Worm (Caenorhabditis elegans) whole organism, L4 larva: ENCODE data around the gene F32D8.13.

Experiments
- F26F4.8 ChIP-seq: fragments of 200-800 bp; sonication (Bioruptor generic); conservative IDR thresholded peaks from 2 replicates; pipeline ENCODE4 v1.3.6; 2022; ENCODE audit warnings: missing genetic modification characterization, missing compliant biosample characterization
- F37D6.2 ChIP-seq: sonication (generic microtip); optimal IDR thresholded peaks from 2 replicates; lab custom pipeline; 2016; ENCODE audit warnings: mild to moderate bottlenecking, missing genetic modification characterization, missing compliant biosample characterization
- F44E2.7 ChIP-seq: fragments of 200-800 bp; sonication (Bioruptor generic); IDR thresholded peaks from 2 replicates; pipeline ENCODE4 v2.1.2; 2022; ENCODE audit warnings: missing genetic modification characterization, missing compliant biosample characterization
- F49E8.2 ChIP-seq: sonication (generic microtip); optimal IDR thresholded peaks from 2 replicates; lab custom pipeline; 2016; ENCODE audit warnings: missing compliant biosample characterization, mild to moderate bottlenecking, missing genetic modification characterization, borderline replicate concordance
- Y105C5A.15 ChIP-seq: fragments of 200-800 bp; sonication (Bioruptor generic); IDR thresholded peaks from 2 replicates; pipeline ENCODE4 v1.3.6; 2022; ENCODE audit warnings: missing genetic modification characterization, missing compliant biosample characterization
- Y5F2A.4 ChIP-seq: fragments of 200-800 bp; sonication (Bioruptor generic); optimal IDR thresholded peaks from 2 replicates; lab custom pipeline; 2018; ENCODE audit warnings: mild to moderate bottlenecking, missing genetic modification characterization, missing compliant biosample characterization
- ZK337.2 ChIP-seq: fragments of 200-800 bp; sonication (Bioruptor generic); IDR thresholded peaks from 2 replicates; pipeline ENCODE4 v1.3.6; 2022; ENCODE audit warnings: missing genetic modification reagents, missing genetic modification characterization, missing compliant biosample characterization
- aha-1 ChIP-seq: fragments of 150-350 bp; peaks from one replicate; lab custom pipeline; 2014; ENCODE audit warnings: missing biosample characterization, missing genetic modification characterization
- arid-1 ChIP-seq: fragments of 200-800 bp; sonication (Bioruptor generic); conservative IDR thresholded peaks from 2 replicates; pipeline ENCODE4 v1.3.6; 2022; ENCODE audit warnings: missing genetic modification reagents, missing genetic modification characterization, missing compliant biosample characterization
- ceh-20 ChIP-seq: fragments of 200-800 bp; sonication (Bioruptor generic); IDR thresholded peaks from 2 replicates; pipeline ENCODE4 v1.3.6; 2022; ENCODE audit warnings: missing genetic modification reagents, missing genetic modification characterization, missing compliant biosample characterization
- ceh-44 ChIP-seq: fragments of 200-800 bp; sonication (Bioruptor generic); IDR thresholded peaks from 2 replicates; pipeline ENCODE4 v1.3.6; 2022; ENCODE audit warnings: missing genetic modification reagents, missing genetic modification characterization, missing compliant biosample characterization
- ceh-62 ChIP-seq: sonication (generic microtip); optimal IDR thresholded peaks from 2 replicates; lab custom pipeline; 2017; ENCODE audit warnings: missing biosample characterization, missing genetic modification characterization
- ceh-82 ChIP-seq: sonication (generic microtip); optimal IDR thresholded peaks from 2 replicates; lab custom pipeline; 2017; ENCODE audit warnings: missing biosample characterization, missing genetic modification characterization
- daf-19 ChIP-seq: fragments of 200-800 bp; sonication (Bioruptor generic); conservative IDR thresholded peaks from 2 replicates; pipeline ENCODE4 v1.3.6; 2022; ENCODE audit warnings: missing genetic modification characterization, missing compliant biosample characterization
- daf-8 ChIP-seq: fragments of 200-800 bp; sonication (Bioruptor generic); IDR thresholded peaks from 2 replicates; pipeline ENCODE4 v1.3.6; 2022; ENCODE audit warnings: missing genetic modification characterization, missing compliant biosample characterization
- dmd-9 ChIP-seq: fragments of 200-800 bp; sonication (Bioruptor generic); IDR thresholded peaks from 2 replicates; pipeline ENCODE4 v1.3.6; 2022; ENCODE audit warnings: missing genetic modification reagents, missing genetic modification characterization, missing compliant biosample characterization
- egl-43 ChIP-seq: fragments of 200-800 bp; sonication (Bioruptor generic); IDR thresholded peaks from 2 replicates; pipeline ENCODE4 v1.3.6; 2022; ENCODE audit warnings: missing genetic modification reagents, missing genetic modification characterization, missing compliant biosample characterization
- fkh-10 ChIP-seq: fragments of 150-350 bp; optimal IDR thresholded peaks from 2 replicates; lab custom pipeline; 2014; ENCODE audit warnings: missing biosample characterization, missing genetic modification reagents, missing genetic modification characterization
- gei-8 ChIP-seq: fragments of 200-800 bp; sonication (Bioruptor generic); optimal IDR thresholded peaks from 2 replicates; lab custom pipeline; 2018; ENCODE audit warnings: mild to moderate bottlenecking, missing genetic modification characterization, missing compliant biosample characterization
- hlh-30 ChIP-seq: sonication (generic microtip); optimal IDR thresholded peaks from 2 replicates; lab custom pipeline; 2017; ENCODE audit warnings: antibody characterized with exemption, mild to moderate bottlenecking, missing genetic modification characterization, missing compliant biosample characterization; ENCODE audit not compliant: insufficient read depth
- lin-1 ChIP-seq: fragments of 200-800 bp; sonication (Bioruptor generic); IDR thresholded peaks from 2 replicates; pipeline ENCODE4 v1.3.6; 2022; ENCODE audit warnings: missing genetic modification reagents, missing genetic modification characterization, missing compliant biosample characterization
- lin-29 ChIP-seq: fragments of 200-800 bp; sonication (Bioruptor generic); IDR thresholded peaks from 2 replicates; pipeline ENCODE4 v1.3.6; 2022; ENCODE audit warnings: missing genetic modification reagents, missing genetic modification characterization, missing compliant biosample characterization
- lir-3 ChIP-seq: sonication (generic microtip); optimal IDR thresholded peaks from 2 replicates; lab custom pipeline; 2016; ENCODE audit warnings: mild to moderate bottlenecking, missing genetic modification characterization, missing compliant biosample characterization
- lsy-2 ChIP-seq, 2 experiments: fragments of 150-350 bp in 1 of 2; sonication (generic microtip) in 1 of 2; optimal IDR thresholded peaks; 2 replicates each; lab custom pipeline; 2014 to 2017; ENCODE audit warnings: missing biosample characterization in 2 of 2, missing genetic modification characterization in 2 of 2
- mdl-1 ChIP-seq, 2 experiments: fragments of 150-350 bp in 1 of 2; sonication (generic microtip) in 1 of 2; optimal IDR thresholded peaks; 2 replicates each; lab custom pipeline; 2014 to 2017; ENCODE audit warnings: missing biosample characterization in 2 of 2, missing genetic modification characterization in 2 of 2
- mdt-29 ChIP-seq: fragments of 200-800 bp; sonication (Bioruptor generic); IDR thresholded peaks from 2 replicates; pipeline ENCODE4 v1.3.6; 2022; ENCODE audit warnings: missing genetic modification reagents, missing genetic modification characterization, missing compliant biosample characterization
- mes-2 ChIP-seq: sonication (generic microtip); optimal IDR thresholded peaks from 2 replicates; lab custom pipeline; 2016; ENCODE audit warnings: missing genotype, mild to moderate bottlenecking, missing genetic modification characterization, missing compliant biosample characterization; ENCODE audit not compliant: poor library complexity, severe bottlenecking
- nhr-11 ChIP-seq: fragments of 150-350 bp; optimal IDR thresholded peaks from 2 replicates; lab custom pipeline; 2014; ENCODE audit warnings: missing biosample characterization, missing genetic modification characterization
- nhr-237 ChIP-seq: sonication (generic microtip); optimal IDR thresholded peaks from 2 replicates; lab custom pipeline; 2017; ENCODE audit warnings: missing biosample characterization, missing genetic modification characterization
- nhr-42 ChIP-seq: fragments of 200-800 bp; sonication (Bioruptor generic); IDR thresholded peaks from 2 replicates; pipeline ENCODE4 v1.3.6; 2022; ENCODE audit warnings: missing genetic modification characterization, missing compliant biosample characterization
- nhr-6 ChIP-seq: fragments of 150-350 bp; optimal IDR thresholded peaks from 2 replicates; lab custom pipeline; 2014; ENCODE audit warnings: missing biosample characterization, missing genetic modification characterization
- skn-1 ChIP-seq: fragments of 150-350 bp; optimal IDR thresholded peaks from 2 replicates; lab custom pipeline; 2014; ENCODE audit warnings: missing biosample characterization, missing genetic modification characterization
- snpc-1.2 ChIP-seq: fragments of 200-800 bp; sonication (Bioruptor generic); IDR thresholded peaks from 2 replicates; pipeline ENCODE4 v1.3.6; 2022; ENCODE audit warnings: missing genetic modification reagents, missing genetic modification characterization, missing compliant biosample characterization
- snpc-4 ChIP-seq: fragments of 150-350 bp; optimal IDR thresholded peaks from 2 replicates; lab custom pipeline; 2014; ENCODE audit warnings: missing biosample characterization, missing genetic modification characterization
- tag-97 ChIP-seq: fragments of 200-800 bp; sonication (Bioruptor generic); IDR thresholded peaks from 2 replicates; pipeline ENCODE4 v1.3.6; 2022; ENCODE audit warnings: missing genetic modification characterization, missing compliant biosample characterization
- unc-39 ChIP-seq: sonication (generic microtip); optimal IDR thresholded peaks from 2 replicates; lab custom pipeline; 2017; ENCODE audit warnings: missing biosample characterization, missing genetic modification characterization
- unc-62 ChIP-seq, 3 experiments: fragments of 150-350 bp in 1 of 3; sonication (generic microtip); optimal IDR thresholded peaks in 2 of 3; peaks in 1 of 3; 1 replicate in 1 of 3; 2 replicates in 2 of 3; lab custom pipeline; 2014 to 2017; ENCODE audit warnings: missing biosample characterization in 3 of 3, missing genetic modification characterization in 3 of 3, missing genetic modification reagents in 3 of 3, missing genotype in 1 of 3
- vab-7 ChIP-seq: fragments of 200-800 bp; sonication (Bioruptor generic); IDR thresholded peaks from 2 replicates; pipeline ENCODE4 v1.3.6; 2022; ENCODE audit warnings: missing genetic modification reagents, missing genetic modification characterization, missing compliant biosample characterization
- zag-1 ChIP-seq: fragments of 150-350 bp; optimal IDR thresholded peaks from 2 replicates; lab custom pipeline; 2014; ENCODE audit warnings: missing biosample characterization, missing genetic modification characterization
- zfp-3 ChIP-seq: fragments of 200-800 bp; sonication (Bioruptor generic); conservative IDR thresholded peaks from 2 replicates; pipeline ENCODE4 v1.3.6; 2022; ENCODE audit warnings: missing genetic modification reagents, missing genetic modification characterization, missing compliant biosample characterization

The F32D8.13 gene

ce11 chrV:10929511-10929910, 33.2 kb upstream of the F32D8.13 start, which contains the start of gene F58B4.3:
TSS of gene F58B4.3 (plus strand) at chrV:10929811.
- TF ChIP-seq F37D6.2 (tag; lab: Kevin White, UChicago): no peak
- no peak for TF ChIP-seq dmd-9 (GFP tag; lab: Robert Waterston, UW)
- TF ChIP-seq fkh-10 (GFP tag; lab: Kevin White, UChicago): no peak
- TF ChIP-seq F44E2.7 (GFP tag; lab: Robert Waterston, UW): no peak
- TF ChIP-seq F49E8.2 (tag; lab: Kevin White, UChicago): no peak
- no peak for TF ChIP-seq ceh-44 (GFP tag; lab: Robert Waterston, UW)
- no peak for TF ChIP-seq mdl-1 (tag; optimal IDR thresholded peaks at IDR 0.05; lab: Kevin White, UChicago)
- TF ChIP-seq skn-1 (tag; lab: Kevin White, UChicago): no peak
- TF ChIP-seq ZK337.2 (GFP tag; lab: Robert Waterston, UW): no peak
- no peak for TF ChIP-seq F26F4.8 (GFP tag; lab: Robert Waterston, UW)
- TF ChIP-seq egl-43: no peak
- no peak for TF ChIP-seq mes-2 (tag; lab: Kevin White, UChicago)
- TF ChIP-seq snpc-1.2 (GFP tag; lab: Robert Waterston, UW): no peak
- no peak for TF ChIP-seq nhr-6 (tag; lab: Kevin White, UChicago)
- no peak for TF ChIP-seq lsy-2 (tag; optimal IDR thresholded peaks at IDR 0.05; lab: Kevin White, UChicago)
- TF ChIP-seq daf-19 (GFP tag; lab: Robert Waterston, UW): no peak
- TF ChIP-seq hlh-30 (tag; lab: Kevin White, UChicago): no peak
- no peak for TF ChIP-seq zag-1 (tag; lab: Kevin White, UChicago)

DNA sequence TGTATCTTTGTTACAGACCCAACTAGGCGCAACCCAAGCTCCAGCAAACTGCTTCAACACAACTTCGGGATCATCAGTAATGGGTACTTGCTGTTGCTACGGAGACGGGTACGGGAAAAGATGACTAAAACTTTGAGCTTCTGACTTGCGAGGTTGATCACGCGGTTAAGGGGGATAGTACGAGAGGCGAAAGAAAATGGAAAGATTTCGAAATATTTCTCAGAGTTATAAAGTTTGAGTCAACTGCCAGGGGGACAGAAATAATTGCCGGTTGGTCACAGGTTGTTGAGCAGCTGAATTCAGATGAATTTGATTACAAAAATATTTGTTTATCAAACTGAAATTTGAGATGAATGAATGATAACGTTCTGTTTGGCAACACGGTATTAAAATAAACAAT, 29.3 kb upstream of the F32D8.13 start:
- TF ChIP-seq zfp-3 (GFP tag; lab: Robert Waterston, UW): no peak
- TF ChIP-seq tag-97 (GFP tag; lab: Robert Waterston, UW): no peak
- TF ChIP-seq lin-29: no peak
- TF ChIP-seq snpc-1.2 (GFP tag; lab: Robert Waterston, UW): no peak
- no peak for TF ChIP-seq ceh-82 (tag; lab: Kevin White, UChicago)
- no peak for TF ChIP-seq ceh-20 (GFP tag; lab: Robert Waterston, UW)
- no peak for TF ChIP-seq daf-8
- no peak for TF ChIP-seq nhr-237 (tag; lab: Kevin White, UChicago)
- no peak for TF ChIP-seq mdt-29 (GFP tag; lab: Robert Waterston, UW)
- TF ChIP-seq arid-1 (GFP tag; lab: Robert Waterston, UW): no peak
- TF ChIP-seq vab-7 (GFP tag; lab: Robert Waterston, UW): no peak
- no peak for TF ChIP-seq lir-3 (tag; lab: Kevin White, UChicago)
- TF ChIP-seq nhr-11 (tag; lab: Kevin White, UChicago): no peak

DNA sequence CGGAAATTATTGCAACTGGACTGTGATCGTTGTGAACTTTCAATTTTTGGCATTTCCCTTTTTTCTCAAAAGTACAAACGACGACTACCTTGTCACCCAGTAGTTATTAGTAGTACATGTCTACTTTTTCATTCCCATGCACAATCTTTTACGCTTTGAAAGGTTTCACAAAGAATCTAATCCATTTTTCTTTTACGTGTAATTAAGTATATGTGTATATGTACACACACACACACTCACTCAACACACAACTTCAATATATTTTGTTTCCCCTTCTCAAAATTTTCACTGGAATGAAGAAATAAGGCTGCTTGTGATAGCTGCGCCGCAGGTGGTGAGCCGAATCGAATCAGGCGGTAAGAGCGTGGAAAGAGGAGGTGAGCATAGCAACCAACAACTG, 28.4 kb upstream of the F32D8.13 start, which contains the start of gene F58B4.6:
Gene F58B4.6 (plus strand): TSS at position 301 of the 400 bp plus-strand sequence.
- no peak for TF ChIP-seq vab-7 (GFP tag; lab: Robert Waterston, UW)
- no peak for TF ChIP-seq gei-8 (GFP tag; lab: Kevin White, UChicago)
- TF ChIP-seq fkh-10 (GFP tag; lab: Kevin White, UChicago): no peak
- no peak for TF ChIP-seq ceh-62 (tag; lab: Kevin White, UChicago)
- TF ChIP-seq lin-1 (GFP tag; lab: Robert Waterston, UW): no peak
- no peak for TF ChIP-seq Y105C5A.15
- no peak for TF ChIP-seq unc-62 (GFP tag; optimal IDR thresholded peaks at IDR 0.05 in 1 of 2; lab: Kevin White, UChicago)
- TF ChIP-seq unc-62 (tag; optimal IDR thresholded peaks at IDR 0.05; lab: Kevin White, UChicago): no peak
- no peak for TF ChIP-seq unc-39 (tag; lab: Kevin White, UChicago)
- no peak for TF ChIP-seq Y5F2A.4 (GFP tag; lab: Kevin White, UChicago)
- no peak for TF ChIP-seq aha-1
- no peak for TF ChIP-seq snpc-4 (tag; lab: Kevin White, UChicago)
- no peak for TF ChIP-seq nhr-42 (GFP tag; lab: Robert Waterston, UW)
